Fruit fly (Drosophila melanogaster): Measurements from ENCODE around the gene CG17564.

The CG17564 gene

dm6 chr2L:19320787-19321593, 21.3 kb upstream of the CG17564 start:
- TF ChIP-seq CTCF (optimal IDR thresholded peaks at IDR 0.05) (no peak), CG8478 (optimal IDR thresholded peaks at IDR 0.05) (no peak)

dm6 chr2L:19319334-19319733, 19.6 kb upstream of the CG17564 start:
- TF ChIP-seq CTCF (optimal IDR thresholded peaks at IDR 0.05) = peak; percentile 82 to 86
- no peak for TF ChIP-seq CG8478 (optimal IDR thresholded peaks at IDR 0.05)

- TF ChIP-seq CG8478 (optimal IDR thresholded peaks at IDR 0.05) (no peak), CTCF (optimal IDR thresholded peaks at IDR 0.05) (no peak)
These were observed 18.0 kb upstream of the CG17564 start for dm6 chr2L:19317778-19318177.

DNA sequence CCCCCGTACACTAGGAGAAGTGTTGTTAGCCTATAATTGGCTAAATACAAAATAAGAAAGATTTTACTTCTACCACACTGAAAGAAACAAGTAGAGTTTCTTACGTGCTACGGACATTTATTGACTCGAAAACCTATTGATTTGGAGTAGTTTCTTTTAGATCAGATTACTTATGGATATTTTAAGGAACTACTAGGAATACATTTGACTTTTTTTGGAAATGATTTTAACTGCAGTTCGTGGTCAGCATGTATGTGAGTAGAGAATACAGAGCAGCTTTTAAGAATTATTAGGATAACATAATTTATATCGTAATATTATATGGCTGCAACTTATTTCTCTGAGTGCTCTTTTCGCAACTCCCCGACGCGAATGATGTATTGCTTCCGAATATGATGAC, 14.9 kb upstream of the CG17564 start:
- TF ChIP-seq CTCF (optimal IDR thresholded peaks at IDR 0.05) = no peak
- no peak for TF ChIP-seq CG8478 (optimal IDR thresholded peaks at IDR 0.05)

dm6 chr2L:19313442-19313841, 13.7 kb upstream of the CG17564 start:
- TF ChIP-seq CG8478 (optimal IDR thresholded peaks at IDR 0.05) = no peak
- TF ChIP-seq CTCF (optimal IDR thresholded peaks at IDR 0.05) = no peak

DNA sequence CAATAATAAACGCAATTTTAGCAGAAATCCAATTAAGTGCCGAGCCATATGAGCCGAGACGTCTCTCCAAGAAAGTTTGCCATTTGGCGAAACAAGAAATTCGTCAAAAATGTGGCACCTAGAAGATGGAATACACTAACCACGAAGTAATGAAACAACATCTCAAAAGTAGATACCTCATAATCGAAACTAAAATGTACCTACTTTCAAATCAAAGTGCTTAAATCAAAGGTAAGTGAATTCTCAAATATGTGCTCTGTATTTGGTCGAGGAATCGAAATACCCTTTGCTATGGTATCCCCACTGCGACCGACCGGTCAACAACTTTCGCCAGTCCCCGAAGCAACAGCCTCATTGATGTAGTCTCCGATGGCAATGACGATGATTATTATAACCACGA, 7.9 kb upstream of the CG17564 start:
- TF ChIP-seq CTCF (optimal IDR thresholded peaks at IDR 0.05) (no peak), CG8478 (optimal IDR thresholded peaks at IDR 0.05) (no peak)

DNA sequence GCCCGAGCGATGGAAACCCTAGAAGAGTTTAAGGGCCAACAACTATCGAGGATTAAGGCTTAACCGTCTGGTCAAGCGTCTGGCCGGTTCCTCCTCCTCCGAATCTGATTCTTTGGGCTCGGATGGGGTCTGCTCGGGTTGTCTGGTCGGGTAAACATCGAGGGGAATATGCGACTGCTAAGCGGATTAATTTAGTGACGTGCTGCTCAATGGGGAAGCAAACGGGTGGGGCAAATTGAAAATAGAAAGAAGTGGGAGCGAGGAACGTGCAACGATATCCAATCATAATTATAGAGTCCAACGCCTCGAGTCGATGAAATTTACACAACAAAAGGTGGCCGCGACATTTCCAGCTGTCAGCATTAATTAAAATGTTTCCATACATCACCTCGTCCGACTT, 3.0 kb downstream of the CG17564 start:
- TF ChIP-seq CG8478 (optimal IDR thresholded peaks at IDR 0.05) (no peak), CTCF (optimal IDR thresholded peaks at IDR 0.05) (no peak)

DNA sequence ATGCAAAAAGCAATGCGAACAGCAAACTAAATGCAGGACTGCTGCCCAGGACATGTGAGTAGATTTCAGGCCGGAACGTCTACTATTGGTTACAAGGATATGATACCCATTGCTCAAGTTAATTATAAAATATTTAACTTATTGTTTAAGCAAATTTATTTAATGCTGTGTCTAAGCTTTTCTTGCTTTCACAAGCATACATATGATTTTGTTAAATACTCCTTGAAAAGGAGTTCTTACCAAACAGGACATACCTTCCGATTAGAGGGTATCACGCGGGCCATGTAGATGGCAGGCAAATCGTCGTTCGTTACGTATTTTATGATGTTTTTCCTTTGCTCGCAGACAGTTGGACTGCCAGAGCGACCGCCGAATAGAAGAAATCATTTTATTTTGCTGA, 14.2 kb downstream of the CG17564 start:
- TF ChIP-seq CG8478 (optimal IDR thresholded peaks at IDR 0.05) (no peak), CTCF (optimal IDR thresholded peaks at IDR 0.05) (no peak)

DNA sequence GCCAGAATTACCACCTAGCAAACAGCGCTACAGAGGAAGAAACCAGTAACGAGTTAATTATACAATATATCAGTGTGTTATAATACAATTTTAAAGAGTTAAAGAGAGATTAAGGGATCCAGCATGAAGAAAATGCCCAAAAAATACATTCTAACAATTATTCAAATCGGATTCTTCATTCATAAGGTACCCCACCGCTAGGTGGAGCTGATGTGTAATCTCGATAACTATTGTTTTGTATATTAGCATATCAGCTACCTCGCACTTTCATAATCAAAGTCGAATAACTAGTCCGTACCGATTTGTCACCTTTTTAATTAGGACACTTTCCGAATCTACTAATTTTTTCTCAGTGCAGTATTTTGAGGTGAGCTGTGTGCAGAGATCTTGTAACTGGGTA, 29.0 kb downstream of the CG17564 start:
- TF ChIP-seq CTCF (optimal IDR thresholded peaks at IDR 0.05) = peak; percentile 55 to 69
- TF ChIP-seq CG8478 (optimal IDR thresholded peaks at IDR 0.05) = no peak

DNA sequence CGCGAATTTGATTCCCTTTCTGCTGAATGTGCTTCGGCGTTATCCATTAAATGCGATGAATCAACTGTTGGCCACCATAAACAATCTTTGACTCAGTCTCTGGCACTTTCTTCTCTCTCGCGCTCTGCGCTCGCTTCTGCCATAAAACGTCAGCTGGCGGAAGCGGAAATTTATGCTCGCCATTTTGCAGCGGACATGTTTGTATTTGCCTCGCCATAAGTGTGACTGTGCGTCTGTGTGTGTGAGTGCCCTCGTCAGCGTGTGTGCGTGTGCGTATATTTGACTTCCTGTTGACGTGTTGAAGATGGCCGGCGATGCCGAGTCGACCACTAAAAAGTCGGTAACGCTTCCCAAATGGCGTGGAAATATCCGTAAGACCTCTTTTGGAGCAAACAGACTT, 36.2 kb downstream of the CG17564 start:
- TF ChIP-seq CG8478 (optimal IDR thresholded peaks at IDR 0.05) = no peak
- no peak for TF ChIP-seq CTCF (optimal IDR thresholded peaks at IDR 0.05)

dm6 chr2L:19262140-19262539, 37.6 kb downstream of the CG17564 start, which contains the start of gene CG31797:
CG31797 (minus strand) TSS chr2L:19262240.
- TF ChIP-seq CTCF (optimal IDR thresholded peaks at IDR 0.05) (no peak), CG8478 (optimal IDR thresholded peaks at IDR 0.05) (no peak)

DNA sequence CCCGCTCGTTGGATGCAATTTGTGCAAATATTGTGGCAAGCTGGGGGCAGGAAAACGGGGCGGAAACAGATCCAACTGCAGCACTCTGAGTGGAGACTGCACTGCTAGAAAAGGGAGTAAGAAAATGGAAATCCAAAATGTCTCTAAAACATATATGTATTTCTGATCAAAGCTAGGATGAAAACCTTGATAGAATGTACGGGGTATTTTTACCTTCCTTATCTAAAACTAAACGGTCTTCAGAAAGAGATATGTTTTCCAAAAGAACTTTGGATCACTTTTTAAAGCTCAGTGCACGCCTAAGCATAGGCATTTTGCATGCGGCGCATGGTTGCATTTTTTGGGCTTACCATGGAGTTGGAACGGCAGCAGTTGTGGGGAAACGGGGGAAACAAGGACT, 45.7 kb downstream of the CG17564 start:
- TF ChIP-seq CTCF (optimal IDR thresholded peaks at IDR 0.05) (no peak), CG8478 (optimal IDR thresholded peaks at IDR 0.05) (no peak)

DNA sequence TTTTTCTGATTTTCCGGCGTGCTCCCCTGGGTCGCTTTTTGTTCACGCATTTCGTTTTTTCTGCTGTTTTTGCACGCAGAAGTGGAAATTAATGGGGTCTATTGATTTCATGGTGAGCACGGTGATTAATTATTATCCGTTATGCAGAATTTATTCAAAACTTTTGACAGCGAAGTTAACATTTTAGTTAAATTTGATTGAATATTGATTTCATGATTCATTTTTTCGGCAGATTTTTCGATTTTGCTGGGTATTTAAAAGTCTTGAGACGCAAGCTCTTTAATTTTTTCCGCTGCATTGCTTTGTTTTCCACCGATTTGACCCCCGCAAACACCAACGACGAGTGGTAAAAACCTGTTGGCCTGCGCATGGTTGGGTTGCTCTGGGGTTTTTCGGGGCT, 47.3 kb downstream of the CG17564 start:
- TF ChIP-seq CTCF (optimal IDR thresholded peaks at IDR 0.05) (no peak), CG8478 (optimal IDR thresholded peaks at IDR 0.05) (no peak)

Data from S2 (cell line).